Fruit fly (Drosophila melanogaster) whole organism: ENCODE results near the gene Polr3A.

Experiments
- CG8478 ChIP-seq: fragments of >200 bp; optimal IDR thresholded peaks from 2 replicates; lab custom pipeline; 2018; ENCODE audit warnings: inconsistent platforms
- Dll ChIP-seq: fragments of >200 bp; optimal IDR thresholded peaks from 2 replicates; lab custom pipeline; 2017
- EcR ChIP-seq, 2 experiments: fragments of >200 bp; optimal IDR thresholded peaks; 2 replicates each; lab custom pipeline; 2017; ENCODE audit warnings: missing biosample characterization in 2 of 2, missing genetic modification characterization in 2 of 2, missing genetic modification reagents in 2 of 2
- pan ChIP-seq: fragments of >200 bp; optimal IDR thresholded peaks from 2 replicates; lab custom pipeline; 2017
- psq ChIP-seq: fragments of >200 bp; optimal IDR thresholded peaks from 2 replicates; lab custom pipeline; 2017
- usp ChIP-seq: fragments of >200 bp; optimal IDR thresholded peaks from 2 replicates; lab custom pipeline; 2017; ENCODE audit warnings: missing biosample characterization, missing genetic modification characterization, mixed read lengths

The Polr3A gene

DNA sequence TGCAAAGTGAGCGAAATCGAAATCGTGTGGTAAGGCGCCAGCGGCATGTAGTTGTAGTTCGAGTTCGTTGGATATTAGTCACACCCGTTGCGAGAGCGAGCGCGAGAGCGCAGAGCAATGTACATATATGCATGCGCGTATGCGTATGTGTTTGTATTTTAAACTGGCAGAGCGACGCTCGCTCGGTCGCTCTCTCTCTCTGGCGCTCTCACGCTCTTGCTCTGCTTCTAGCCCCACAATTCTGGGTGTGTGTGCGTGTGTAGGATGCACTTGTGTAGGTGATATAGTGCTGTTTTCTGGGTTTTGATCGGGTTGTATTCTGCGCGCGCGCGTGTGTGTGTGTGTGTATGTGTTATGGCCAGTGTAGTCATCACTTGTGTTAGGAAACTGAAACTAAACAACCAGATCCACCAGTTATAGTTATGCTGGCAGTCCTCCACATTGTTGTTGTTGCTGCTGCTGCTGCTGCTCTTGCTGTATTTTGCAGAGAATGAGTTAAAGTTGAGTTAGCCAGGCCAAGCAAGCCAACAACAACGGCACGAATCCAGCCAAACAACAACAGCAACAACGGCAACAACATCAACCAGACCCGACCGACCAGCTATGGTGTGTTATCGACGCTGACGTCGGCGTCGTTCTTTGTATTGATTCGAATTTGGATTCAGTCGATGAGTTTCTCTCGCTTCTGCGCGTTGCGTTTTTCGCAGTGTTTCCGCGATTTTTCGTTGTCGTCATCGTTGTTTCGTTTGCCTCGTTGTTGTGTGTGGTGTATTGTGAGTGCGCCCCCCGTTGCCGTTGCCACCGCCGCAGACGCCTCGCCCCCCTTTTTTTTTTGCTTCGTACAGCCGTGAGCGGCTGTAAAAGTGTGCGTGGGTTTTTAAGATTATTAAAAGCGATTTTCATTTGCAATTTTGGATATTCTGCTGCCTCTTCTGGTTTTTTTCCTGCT is 49.2 kb downstream of the Polr3A start:
- TF ChIP-seq EcR (GFP tag; optimal IDR thresholded peaks at IDR 0.05; lab: Kevin White, UChicago): no peak
- peak; percentile 42 for TF ChIP-seq CG8478

DNA sequence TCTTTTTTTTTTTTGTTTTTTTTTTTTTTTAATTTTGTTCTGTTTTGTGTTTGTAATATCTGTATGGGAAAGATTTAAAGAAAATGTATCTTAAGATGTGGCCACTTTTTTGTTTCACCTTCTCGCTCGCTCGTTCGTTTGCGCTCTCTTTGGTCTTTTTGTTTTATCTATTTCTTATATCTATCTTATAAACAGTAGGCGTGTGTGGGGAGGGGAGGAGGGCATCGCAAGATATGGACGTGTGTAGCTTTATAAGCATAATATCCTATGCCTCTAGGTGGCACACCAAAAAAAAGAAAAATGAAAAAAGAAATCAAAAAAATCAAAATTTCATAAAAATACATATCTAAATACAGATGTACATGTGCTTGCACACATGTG is 49.8 kb downstream of the Polr3A start:
- TF ChIP-seq psq (lab: Kevin White, UChicago) (no peak), pan (lab: Kevin White, UChicago) (no peak), EcR (GFP tag; optimal IDR thresholded peaks at IDR 0.05; lab: Kevin White, UChicago) (no peak), Dll (no peak), usp (no peak), CG8478 (no peak)

DNA sequence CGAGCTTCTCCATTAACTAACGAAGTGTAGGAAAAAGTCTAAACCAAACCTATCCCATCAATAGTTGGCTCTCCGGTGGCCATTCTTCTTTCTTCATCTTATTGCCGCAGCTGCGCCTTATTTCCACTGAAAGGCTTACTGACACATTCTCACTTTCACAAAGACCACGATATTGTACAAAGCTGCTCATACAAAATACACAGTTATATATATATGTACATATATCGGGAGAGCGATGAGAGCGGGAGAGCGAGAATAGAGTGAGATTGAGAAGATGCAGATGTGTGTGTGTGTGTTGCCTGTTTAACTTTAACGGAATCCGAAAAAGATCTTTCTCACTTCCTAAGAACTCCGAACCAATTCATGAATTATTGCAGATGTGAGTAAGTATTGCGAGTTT is 50.5 kb downstream of the Polr3A start:
- TF ChIP-seq EcR (GFP tag; optimal IDR thresholded peaks at IDR 0.05; lab: Kevin White, UChicago): no peak
- TF ChIP-seq CG8478: no peak
- no peak for TF ChIP-seq Dll
- no peak for TF ChIP-seq usp
- no peak for TF ChIP-seq psq (lab: Kevin White, UChicago)
- no peak for TF ChIP-seq pan (lab: Kevin White, UChicago)

DNA sequence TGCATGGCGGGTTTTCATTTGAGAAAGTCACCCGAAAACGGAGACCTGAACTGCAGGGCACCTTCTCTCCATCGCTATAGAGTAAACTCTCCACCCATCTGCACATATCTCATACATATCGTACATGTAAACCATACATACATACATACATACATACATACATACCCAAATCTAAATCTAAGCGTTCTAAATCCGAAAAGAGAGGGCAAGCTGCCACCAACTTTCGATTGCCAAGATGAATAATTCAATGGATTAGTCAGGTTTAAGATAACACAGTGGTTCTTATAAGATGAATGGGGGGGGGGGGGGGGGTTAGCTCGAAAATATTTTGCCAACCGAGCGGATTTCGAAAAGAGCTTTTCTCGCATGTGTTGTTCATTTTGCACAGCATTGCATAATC is 51.7 kb downstream of the Polr3A start:
- TF ChIP-seq usp: no peak
- TF ChIP-seq EcR (GFP tag; optimal IDR thresholded peaks at IDR 0.05; lab: Kevin White, UChicago): no peak
- no peak for TF ChIP-seq CG8478
- no peak for TF ChIP-seq Dll
- TF ChIP-seq psq (lab: Kevin White, UChicago): no peak
- no peak for TF ChIP-seq pan (lab: Kevin White, UChicago)

DNA sequence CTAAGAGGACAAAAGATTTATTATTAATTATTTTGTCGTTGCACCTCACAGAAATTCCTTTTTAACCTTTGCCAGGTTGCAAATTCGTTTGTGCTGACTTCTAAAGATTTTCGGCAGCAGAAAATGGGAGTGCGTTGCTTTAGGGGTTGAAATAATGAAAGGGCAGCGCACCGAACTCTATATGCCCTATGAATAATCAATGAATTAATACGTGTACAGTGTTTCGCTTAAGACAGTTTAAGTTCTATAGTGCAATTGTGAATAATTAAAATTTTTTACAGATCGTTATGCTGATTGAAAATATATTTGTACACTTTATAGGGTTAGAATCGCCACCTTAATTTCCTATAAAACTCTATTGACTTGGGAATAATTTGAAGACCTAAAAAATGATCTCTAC is 53.4 kb downstream of the Polr3A start:
- no peak for TF ChIP-seq Dll
- TF ChIP-seq EcR (GFP tag; optimal IDR thresholded peaks at IDR 0.05; lab: Kevin White, UChicago): no peak
- TF ChIP-seq usp: no peak
- no peak for TF ChIP-seq pan (lab: Kevin White, UChicago)
- no peak for TF ChIP-seq psq (lab: Kevin White, UChicago)

DNA sequence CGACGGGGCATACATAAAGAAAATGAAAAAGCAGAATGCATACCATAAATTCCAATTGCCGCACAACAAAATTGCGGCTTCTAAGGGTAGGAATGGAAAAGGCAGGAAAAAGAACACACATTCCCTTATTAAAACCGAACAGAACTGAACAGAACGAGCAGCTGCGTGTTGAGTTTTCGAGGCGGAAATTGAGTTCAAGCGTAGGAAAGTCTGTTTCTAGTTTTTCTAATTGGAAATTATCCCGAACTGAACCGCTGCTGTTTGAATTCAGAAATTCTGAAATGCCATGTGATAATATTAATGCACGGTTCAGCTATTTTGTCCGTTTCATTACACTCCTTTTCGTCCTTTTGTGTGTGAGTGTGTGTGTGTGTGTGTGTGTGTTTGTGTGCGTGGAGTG is 54.1 kb downstream of the Polr3A start:
- TF ChIP-seq psq (lab: Kevin White, UChicago) (no peak), Dll (no peak), EcR (GFP tag; optimal IDR thresholded peaks at IDR 0.05; lab: Kevin White, UChicago) (no peak)

DNA sequence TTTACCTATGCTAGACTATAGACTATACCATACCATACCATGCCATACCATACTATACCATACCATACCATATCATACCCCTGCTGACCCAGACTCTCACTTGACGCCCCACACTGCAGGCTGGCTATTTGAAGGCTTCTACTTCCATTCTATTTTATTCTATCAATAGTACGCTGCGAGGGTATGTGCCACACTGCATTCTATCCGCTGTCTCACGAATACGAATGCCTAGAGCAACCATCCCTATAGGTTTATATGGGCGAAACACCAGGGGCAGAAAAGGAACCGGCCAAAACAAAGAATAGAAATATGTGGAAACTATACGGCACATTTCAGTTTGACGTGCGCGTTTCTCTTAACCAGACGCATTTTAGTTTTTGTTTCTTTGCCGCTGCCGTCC is 55.1 kb downstream of the Polr3A start:
- TF ChIP-seq Dll (no peak), usp (no peak), EcR (GFP tag; optimal IDR thresholded peaks at IDR 0.05; lab: Kevin White, UChicago) (no peak), psq (lab: Kevin White, UChicago) (no peak)

DNA sequence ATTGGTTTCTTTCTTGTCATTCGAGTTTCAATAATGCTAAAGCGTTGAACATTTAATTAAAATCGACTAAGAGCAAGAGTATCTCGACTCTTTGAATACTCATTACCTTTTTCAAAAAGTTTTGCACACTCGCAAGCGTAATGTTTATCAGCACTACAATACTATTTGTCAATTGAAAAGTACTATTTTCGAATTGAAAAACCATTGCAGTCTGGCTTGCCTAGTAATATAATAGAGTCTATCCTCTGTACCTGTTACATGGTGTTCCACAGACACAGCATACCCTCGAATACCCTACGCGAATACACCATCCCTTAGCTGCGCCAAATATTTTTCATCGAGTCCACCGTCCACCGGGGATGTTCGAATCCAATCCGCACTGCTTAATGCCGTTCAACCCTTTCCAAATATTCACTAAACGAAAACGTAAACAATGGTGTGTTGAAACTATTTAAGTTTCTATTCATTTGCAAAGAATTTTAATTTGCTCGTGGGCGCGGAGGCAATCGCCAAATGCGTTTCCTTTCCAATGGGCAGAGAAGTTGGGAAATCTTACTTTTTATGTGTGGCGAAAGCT is 55.9 kb downstream of the Polr3A start:
- TF ChIP-seq CG8478: no peak
- TF ChIP-seq usp: no peak
- peak; percentile 67 for TF ChIP-seq pan (lab: Kevin White, UChicago)
- no peak for TF ChIP-seq Dll
- TF ChIP-seq psq (lab: Kevin White, UChicago): no peak
- TF ChIP-seq EcR (GFP tag; optimal IDR thresholded peaks at IDR 0.05; lab: Kevin White, UChicago): no peak
